Worm (Caenorhabditis elegans) whole organism, late embryonic: ENCODE measurements around the gene thk-1.
A peak's percentile ranks its signal among the peaks of the same experiment; 100 is the strongest.
"Not testable (repeated sequence)": the region's sequence is repeated elsewhere in the genome, so short reads cannot be mapped to it uniquely, and the experiment has no call there.

Source experiments
- C38D4.7 ChIP-seq: fragments of 200-800 bp; sonication (Bioruptor generic); optimal IDR thresholded peaks from 2 replicates; lab custom pipeline; 2018; ENCODE audit warnings: mild to moderate bottlenecking, missing genetic modification characterization, moderate library complexity, missing compliant biosample characterization
- F13H6.1 ChIP-seq: sonication (generic microtip); optimal IDR thresholded peaks from 2 replicates; lab custom pipeline; 2016; ENCODE audit warnings: missing genetic modification characterization, missing compliant biosample characterization
- K09A11.1 ChIP-seq: sonication (generic microtip); optimal IDR thresholded peaks from 2 replicates; lab custom pipeline; 2017; ENCODE audit warnings: antibody characterized with exemption, mild to moderate bottlenecking, missing genetic modification characterization, missing compliant biosample characterization; ENCODE audit not compliant: insufficient read depth
- Y22D7AL.16 ChIP-seq: sonication (generic microtip); optimal IDR thresholded peaks from 2 replicates; lab custom pipeline; 2016; ENCODE audit warnings: missing genetic modification characterization, missing compliant biosample characterization
- ahr-1 ChIP-seq: sonication (generic microtip); optimal IDR thresholded peaks from 2 replicates; lab custom pipeline; 2016; ENCODE audit warnings: missing genetic modification characterization, missing compliant biosample characterization
- ama-1 ChIP-seq: fragments of 150-350 bp; optimal IDR thresholded peaks from 2 replicates; lab custom pipeline; 2014
- ceh-14 ChIP-seq: sonication (generic microtip); optimal IDR thresholded peaks from 2 replicates; lab custom pipeline; 2016; ENCODE audit warnings: missing genotype, missing genetic modification characterization, missing compliant biosample characterization
- ceh-18 ChIP-seq: sonication (generic microtip); optimal IDR thresholded peaks from 2 replicates; lab custom pipeline; 2016; ENCODE audit warnings: missing genetic modification characterization, missing compliant biosample characterization
- ceh-19 ChIP-seq: fragments of 200-800 bp; sonication (Bioruptor generic); optimal IDR thresholded peaks from 2 replicates; lab custom pipeline; 2018; ENCODE audit warnings: mild to moderate bottlenecking, missing genetic modification characterization, missing compliant biosample characterization
- ceh-24 ChIP-seq: sonication (generic microtip); optimal IDR thresholded peaks from 2 replicates; lab custom pipeline; 2016; ENCODE audit warnings: mild to moderate bottlenecking, missing genetic modification characterization, missing compliant biosample characterization
- ceh-30 ChIP-seq: fragments of 150-350 bp; optimal IDR thresholded peaks from 2 replicates; lab custom pipeline; 2014; ENCODE audit warnings: missing biosample characterization, missing genetic modification characterization
- ceh-31 ChIP-seq: sonication (generic microtip); optimal IDR thresholded peaks from 2 replicates; lab custom pipeline; 2016; ENCODE audit warnings: missing genetic modification characterization, missing compliant biosample characterization
- ceh-34 ChIP-seq: sonication (generic microtip); optimal IDR thresholded peaks from 2 replicates; lab custom pipeline; 2016; ENCODE audit warnings: mild to moderate bottlenecking, missing genetic modification characterization, missing compliant biosample characterization
- ceh-6 ChIP-seq: fragments of 200-800 bp; sonication (Bioruptor generic); optimal IDR thresholded peaks from 2 replicates; lab custom pipeline; 2018; ENCODE audit warnings: mild to moderate bottlenecking, missing genetic modification characterization, missing compliant biosample characterization
- ceh-9 ChIP-seq: sonication (generic microtip); optimal IDR thresholded peaks from 2 replicates; lab custom pipeline; 2016; ENCODE audit warnings: mild to moderate bottlenecking, missing genetic modification characterization, inconsistent platforms, missing compliant biosample characterization
- dmd-4 ChIP-seq: sonication (generic microtip); optimal IDR thresholded peaks from 2 replicates; lab custom pipeline; 2016; ENCODE audit warnings: borderline replicate concordance, missing genetic modification characterization, missing compliant biosample characterization
- elt-2 ChIP-seq: sonication (generic microtip); optimal IDR thresholded peaks from 2 replicates; lab custom pipeline; 2016; ENCODE audit warnings: missing genetic modification reagents, missing genetic modification characterization, missing compliant biosample characterization
- ets-4 ChIP-seq: sonication (generic microtip); optimal IDR thresholded peaks from 2 replicates; lab custom pipeline; 2016; ENCODE audit warnings: missing genetic modification characterization, missing compliant biosample characterization
- eyg-1 ChIP-seq: sonication (generic microtip); optimal IDR thresholded peaks from 2 replicates; lab custom pipeline; 2016; ENCODE audit warnings: missing genotype, missing genetic modification characterization, missing compliant biosample characterization
- fkh-10 ChIP-seq: fragments of 150-350 bp; optimal IDR thresholded peaks from 2 replicates; lab custom pipeline; 2014; ENCODE audit warnings: missing biosample characterization, missing genetic modification reagents, missing genetic modification characterization
- gmeb-2 ChIP-seq: sonication (generic microtip); optimal IDR thresholded peaks from 2 replicates; lab custom pipeline; 2016; ENCODE audit warnings: missing genetic modification characterization, inconsistent platforms, missing compliant biosample characterization
- hlh-6 ChIP-seq: sonication (generic microtip); optimal IDR thresholded peaks from 2 replicates; lab custom pipeline; 2016; ENCODE audit warnings: missing genotype, missing genetic modification characterization, missing compliant biosample characterization
- hlh-8 ChIP-seq: sonication (generic microtip); optimal IDR thresholded peaks from 2 replicates; lab custom pipeline; 2016; ENCODE audit warnings: missing genotype, missing genetic modification characterization, missing compliant biosample characterization
- lim-6 ChIP-seq: sonication (generic microtip); optimal IDR thresholded peaks from 2 replicates; lab custom pipeline; 2016; ENCODE audit warnings: missing genetic modification characterization, missing compliant biosample characterization
- nhr-11 ChIP-seq: fragments of 150-350 bp; optimal IDR thresholded peaks from 2 replicates; lab custom pipeline; 2014; ENCODE audit warnings: missing biosample characterization, missing genetic modification characterization
- npax-4 ChIP-seq: sonication (generic microtip); optimal IDR thresholded peaks from 2 replicates; lab custom pipeline; 2016; ENCODE audit warnings: missing genetic modification characterization, missing compliant biosample characterization
- pag-3 ChIP-seq: sonication (generic microtip); optimal IDR thresholded peaks from 2 replicates; lab custom pipeline; 2016; ENCODE audit warnings: missing compliant biosample characterization, missing genetic modification characterization, borderline replicate concordance
- pqm-1 ChIP-seq: sonication (generic microtip); optimal IDR thresholded peaks from 2 replicates; lab custom pipeline; 2016; ENCODE audit warnings: missing genetic modification characterization, missing compliant biosample characterization
- pros-1 ChIP-seq: fragments of 150-350 bp; optimal IDR thresholded peaks from 2 replicates; lab custom pipeline; 2014; ENCODE audit warnings: missing biosample characterization, missing genetic modification reagents, missing genetic modification characterization
- ref-2 ChIP-seq: sonication (generic microtip); optimal IDR thresholded peaks from 2 replicates; lab custom pipeline; 2016; ENCODE audit warnings: missing genetic modification characterization, missing compliant biosample characterization
- sox-4 ChIP-seq: sonication (generic microtip); optimal IDR thresholded peaks from 2 replicates; lab custom pipeline; 2017; ENCODE audit warnings: mild to moderate bottlenecking, missing genetic modification characterization, inconsistent platforms, missing compliant biosample characterization
- tbx-2 ChIP-seq: sonication (generic microtip); optimal IDR thresholded peaks from 2 replicates; lab custom pipeline; 2016; ENCODE audit warnings: missing genetic modification characterization, missing compliant biosample characterization
- tbx-7 ChIP-seq: sonication (generic microtip); optimal IDR thresholded peaks from 2 replicates; lab custom pipeline; 2016; ENCODE audit warnings: missing genotype, missing genetic modification characterization, missing compliant biosample characterization
- unc-3 ChIP-seq, 2 experiments: fragments of 200-800 bp in 1 of 2; sonication (Bioruptor generic) in 1 of 2; sonication (generic microtip) in 1 of 2; conservative IDR thresholded peaks in 1 of 2; optimal IDR thresholded peaks in 1 of 2; 2 replicates each; pipeline versions ENCODE4 v1.3.6 to Lab custom; 2016 to 2022; ENCODE audit warnings: missing compliant biosample characterization in 2 of 2, missing genetic modification characterization in 2 of 2, missing genetic modification reagents in 1 of 2
- unc-86 ChIP-seq: sonication (generic microtip); optimal IDR thresholded peaks from 2 replicates; lab custom pipeline; 2016; ENCODE audit warnings: missing genetic modification characterization, missing compliant biosample characterization
- zip-5 ChIP-seq: sonication (generic microtip); optimal IDR thresholded peaks from 2 replicates; lab custom pipeline; 2016; ENCODE audit warnings: missing genetic modification characterization, missing compliant biosample characterization
- ztf-16 ChIP-seq: sonication (generic microtip); optimal IDR thresholded peaks from 2 replicates; lab custom pipeline; 2017; ENCODE audit warnings: missing genetic modification characterization, missing compliant biosample characterization

The thk-1 gene

DNA sequence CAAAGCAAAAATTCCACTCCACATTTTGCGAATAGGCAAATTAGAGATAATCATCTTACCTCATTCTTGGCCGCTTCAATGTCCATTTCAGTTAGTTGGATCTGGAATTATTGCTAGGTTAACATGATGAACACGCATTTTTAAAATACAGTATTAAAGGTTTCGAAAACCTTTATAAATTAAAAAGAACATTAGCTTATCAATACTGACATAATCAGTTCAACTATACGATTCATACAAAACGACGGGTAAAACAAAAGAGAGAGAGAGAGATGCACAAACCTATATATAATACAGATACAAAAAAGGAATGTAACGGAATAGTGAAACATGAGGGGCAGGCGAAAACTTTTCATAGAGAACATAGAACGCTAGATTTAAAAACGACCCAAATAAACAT lies at the start of gene thk-1:
Gene thk-1 (minus strand): TSS at position 101 of the 400 bp plus-strand sequence.
- TF ChIP-seq K09A11.1 (tag; lab: Kevin White, UChicago) (no peak), ref-2 (tag; lab: Kevin White, UChicago) (no peak), fkh-10 (GFP tag; lab: Kevin White, UChicago) (no peak), ets-4 (no peak), ceh-34 (tag; lab: Kevin White, UChicago) (no peak), gmeb-2 (tag; lab: Kevin White, UChicago) (no peak), npax-4 (no peak), ceh-18 (tag; lab: Kevin White, UChicago) (no peak), sox-4 (tag; lab: Kevin White, UChicago) (no peak), ceh-9 (no peak), eyg-1 (no peak), hlh-6 (tag; lab: Kevin White, UChicago) (no peak), pqm-1 (no peak), ceh-30 (tag; lab: Kevin White, UChicago) (no peak), pag-3 (tag; lab: Kevin White, UChicago) (no peak), ama-1 (no peak), tbx-2 (tag; lab: Kevin White, UChicago) (no peak), nhr-11 (tag; lab: Kevin White, UChicago) (no peak), tbx-7 (tag; lab: Kevin White, UChicago) (no peak)

DNA sequence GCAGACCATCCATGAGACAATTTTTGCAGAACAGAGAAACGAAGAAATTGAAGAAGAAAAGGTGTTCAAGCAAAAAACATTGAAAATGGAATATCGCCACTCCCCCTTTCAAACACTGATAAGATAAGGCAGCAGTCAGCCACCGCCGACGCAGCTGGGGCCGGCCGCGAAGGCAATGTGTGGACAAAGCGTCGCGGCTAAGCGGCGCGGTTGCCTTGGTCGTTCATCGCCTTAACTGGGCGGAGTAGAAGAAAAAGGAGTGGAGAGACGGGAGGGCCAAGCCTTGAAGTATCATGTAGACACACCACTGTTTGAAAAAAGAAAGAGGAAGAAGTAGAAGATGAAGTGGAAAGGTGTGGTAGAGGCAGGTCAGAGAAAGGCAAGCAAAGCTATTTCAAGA lies 49.6 kb upstream of the thk-1 start:
- TF ChIP-seq dmd-4 (no peak), pqm-1 (peak; percentile 6), ref-2 (tag; lab: Kevin White, UChicago) (peak; percentile 58), F13H6.1 (tag; lab: Kevin White, UChicago) (no peak), ceh-31 (tag; lab: Kevin White, UChicago) (peak; percentile 30), zip-5 (tag; lab: Kevin White, UChicago) (no peak), ceh-14 (tag; lab: Kevin White, UChicago) (peak; percentile 21), hlh-6 (tag; lab: Kevin White, UChicago) (peak; percentile 15), elt-2 (peak; percentile 56), lim-6 (tag; lab: Kevin White, UChicago) (no peak), ceh-34 (tag; lab: Kevin White, UChicago) (peak; percentile 13)
- TF ChIP-seq, all 69 proteins: peak for 7

DNA sequence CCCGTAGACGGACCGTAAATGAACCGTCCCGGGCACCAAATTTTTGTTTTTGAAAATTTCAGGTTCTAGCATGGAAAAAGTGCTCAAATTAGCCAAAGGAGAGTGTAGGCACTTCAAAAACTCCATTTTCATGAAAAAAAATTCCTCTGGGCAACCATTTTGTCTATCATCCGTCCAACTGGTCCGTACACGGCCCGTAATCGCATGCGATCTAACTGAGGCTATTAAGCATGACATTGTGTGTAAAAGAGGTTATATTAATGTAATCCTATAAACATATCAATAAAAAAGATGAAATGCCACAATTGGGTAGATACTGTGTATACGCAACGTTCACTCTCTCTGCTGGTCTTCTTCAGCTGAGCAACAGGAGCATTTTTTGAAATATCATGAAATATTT lies 41.3 kb upstream of the thk-1 start, which contains the start of gene R09E10.1:
Gene R09E10.1 (minus strand): TSS at position 101 of the 400 bp plus-strand sequence.
- not testable (repeated sequence) for TF ChIP-seq hlh-8 (tag; lab: Kevin White, UChicago); ceh-19 (GFP tag; lab: Kevin White, UChicago); pros-1 (tag; lab: Kevin White, UChicago)
- TF ChIP-seq, all 69 proteins: peak for 0; not testable (repeated sequence) for 69

DNA sequence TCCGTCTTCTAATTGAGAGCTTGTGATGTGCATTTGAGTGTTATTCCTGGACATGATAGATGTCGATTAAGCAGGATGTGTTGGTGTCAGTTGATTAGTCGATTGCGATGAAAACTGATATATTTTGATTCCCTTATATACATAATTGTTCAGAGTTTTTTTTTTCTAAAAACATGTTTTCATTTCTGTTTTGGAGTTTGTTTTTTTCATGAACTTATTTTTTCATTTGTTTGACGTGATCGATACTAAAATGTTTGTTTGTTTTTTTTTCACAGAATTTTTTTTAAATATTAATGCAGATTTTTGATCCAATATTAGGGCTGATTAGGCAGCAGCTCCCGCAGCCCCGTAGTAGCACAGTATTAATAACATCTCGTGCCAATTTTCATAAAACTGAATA lies 36.8 kb upstream of the thk-1 start, which contains the start of gene R09E10.2:
Gene R09E10.2 (minus strand): TSS at position 101 of the 400 bp plus-strand sequence.
- no peak for TF ChIP-seq npax-4
- no peak for TF ChIP-seq unc-3 (GFP tag; conservative IDR thresholded peaks at IDR 0.05; lab: Robert Waterston, UW)
- no peak for TF ChIP-seq unc-3 (tag; optimal IDR thresholded peaks at IDR 0.05; lab: Kevin White, UChicago)
- no peak for TF ChIP-seq fkh-10 (GFP tag; lab: Kevin White, UChicago)
- no peak for TF ChIP-seq ceh-24 (tag; lab: Kevin White, UChicago)
- TF ChIP-seq gmeb-2 (tag; lab: Kevin White, UChicago), result no peak
- no peak for TF ChIP-seq ceh-6 (GFP tag; lab: Kevin White, UChicago)
- no peak for TF ChIP-seq C38D4.7 (GFP tag; lab: Kevin White, UChicago)
- no peak for TF ChIP-seq Y22D7AL.16
- TF ChIP-seq K09A11.1 (tag; lab: Kevin White, UChicago), result no peak
- TF ChIP-seq ahr-1, result no peak
- no peak for TF ChIP-seq unc-86 (tag; lab: Kevin White, UChicago)
- no peak for TF ChIP-seq ceh-14 (tag; lab: Kevin White, UChicago)
- TF ChIP-seq ztf-16, result no peak
- no peak for TF ChIP-seq pag-3 (tag; lab: Kevin White, UChicago)
